Fruit fly (Drosophila melanogaster) Kc167 (cell line): ENCODE data around the gene CG13023.
"Not testable (repeated sequence)": the region's sequence is repeated elsewhere in the genome, so short reads cannot be mapped to it uniquely, and the experiment has no call there.

Experiments used
- Myc ChIP-seq: fragments of >200 bp; optimal IDR thresholded peaks from 2 replicates; lab custom pipeline; 2017; ENCODE audit warnings: missing external identifiers
- Sin3A ChIP-seq: fragments of >200 bp; optimal IDR thresholded peaks from 2 replicates; lab custom pipeline; 2018; ENCODE audit warnings: missing external identifiers
- h ChIP-seq: fragments of >200 bp; optimal IDR thresholded peaks from 3 replicates; lab custom pipeline; 2018; ENCODE audit warnings: missing external identifiers
- insv ChIP-seq: fragments of >200 bp; optimal IDR thresholded peaks from 3 replicates; lab custom pipeline; 2018; ENCODE audit warnings: missing external identifiers
- psq ChIP-seq: fragments of >200 bp; optimal IDR thresholded peaks from 2 replicates; lab custom pipeline; 2017; ENCODE audit warnings: missing external identifiers
- ttk ChIP-seq: sonication (Bioruptor generic); optimal IDR thresholded peaks from 2 replicates; lab custom pipeline; 2017; ENCODE audit warnings: missing external identifiers

CG13023 gene

dm6 chr3L:16955219-16956002, 28.2 kb upstream of the CG13023 start:
- TF ChIP-seq ttk (lab: Kevin White, UChicago), result no peak
- TF ChIP-seq h (lab: Kevin White, UChicago), result no peak

- TF ChIP-seq insv, Myc, psq (lab: Kevin White, UChicago): not testable (repeated sequence)
Measured at dm6 chr3L:16954522-16954921, 27.3 kb upstream of the CG13023 start, which contains the start of gene Ogdh. TSS of gene Ogdh (plus strand) at chr3L:16954822.

dm6 chr3L:16944061-16944460, 16.8 kb upstream of the CG13023 start, which contains the start of gene Obp73a:
TSS of gene Obp73a (plus strand) at chr3L:16944361.
- no peak for TF ChIP-seq h (lab: Kevin White, UChicago)
- TF ChIP-seq insv (lab: Kevin White, UChicago), result no peak
- no peak for TF ChIP-seq psq (lab: Kevin White, UChicago)
- TF ChIP-seq ttk (lab: Kevin White, UChicago), result no peak
- TF ChIP-seq Sin3A (lab: Kevin White, UChicago), result no peak
- no peak for TF ChIP-seq Myc (lab: Kevin White, UChicago)

- no peak for TF ChIP-seq h (lab: Kevin White, UChicago)
- TF ChIP-seq Sin3A (lab: Kevin White, UChicago), result no peak
- no peak for TF ChIP-seq Myc (lab: Kevin White, UChicago)
- TF ChIP-seq ttk (lab: Kevin White, UChicago), result no peak
- no peak for TF ChIP-seq insv (lab: Kevin White, UChicago)
- TF ChIP-seq psq (lab: Kevin White, UChicago), result no peak
Measured at dm6 chr3L:16941319-16941718, 14.1 kb upstream of the CG13023 start.

- TF ChIP-seq insv (lab: Kevin White, UChicago) (no peak), h (lab: Kevin White, UChicago) (no peak), psq (lab: Kevin White, UChicago) (no peak), ttk (lab: Kevin White, UChicago) (no peak), Sin3A (lab: Kevin White, UChicago) (no peak), Myc (lab: Kevin White, UChicago) (no peak)
Measured at dm6 chr3L:16938852-16939251, 11.6 kb upstream of the CG13023 start, which contains the start of gene CG13022. TSS of gene CG13022 (minus strand) at chr3L:16938952.

- no peak for TF ChIP-seq Myc (lab: Kevin White, UChicago)
- TF ChIP-seq Sin3A (lab: Kevin White, UChicago), result no peak
- TF ChIP-seq ttk (lab: Kevin White, UChicago), result no peak
- no peak for TF ChIP-seq psq (lab: Kevin White, UChicago)
Measured at dm6 chr3L:16936689-16937088, 9.5 kb upstream of the CG13023 start.

- no peak for TF ChIP-seq Myc (lab: Kevin White, UChicago)
- no peak for TF ChIP-seq insv (lab: Kevin White, UChicago)
- no peak for TF ChIP-seq ttk (lab: Kevin White, UChicago)
Measured at dm6 chr3L:16935284-16935683, 8.1 kb upstream of the CG13023 start, which contains the start of gene CG11905. TSS of gene CG11905 (minus strand) at chr3L:16935536.

- TF ChIP-seq insv (lab: Kevin White, UChicago), result no peak
- no peak for TF ChIP-seq ttk (lab: Kevin White, UChicago)
- TF ChIP-seq Myc (lab: Kevin White, UChicago), result no peak
- TF ChIP-seq h (lab: Kevin White, UChicago), result no peak
- TF ChIP-seq Sin3A (lab: Kevin White, UChicago), result no peak
Measured at dm6 chr3L:16930522-16930921, 3.3 kb upstream of the CG13023 start.

dm6 chr3L:16922952-16923351, 4.3 kb downstream of the CG13023 start, which contains the start of gene CG13028:
TSS of gene CG13028 (plus strand) at chr3L:16923252.
- TF ChIP-seq insv (lab: Kevin White, UChicago) (no peak), ttk (lab: Kevin White, UChicago) (no peak), h (lab: Kevin White, UChicago) (no peak), psq (lab: Kevin White, UChicago) (no peak), Myc (lab: Kevin White, UChicago) (no peak), Sin3A (lab: Kevin White, UChicago) (no peak)

- TF ChIP-seq Sin3A (lab: Kevin White, UChicago) (no peak), ttk (lab: Kevin White, UChicago) (no peak), insv (lab: Kevin White, UChicago) (no peak), h (lab: Kevin White, UChicago) (no peak), Myc (lab: Kevin White, UChicago) (no peak), psq (lab: Kevin White, UChicago) (no peak)
Measured at dm6 chr3L:16917409-16918173, 9.6 kb downstream of the CG13023 start.

dm6 chr3L:16915766-16916476, 11.3 kb downstream of the CG13023 start:
- no peak for TF ChIP-seq ttk (lab: Kevin White, UChicago)
- TF ChIP-seq insv (lab: Kevin White, UChicago), result no peak
- TF ChIP-seq h (lab: Kevin White, UChicago), result no peak
- TF ChIP-seq psq (lab: Kevin White, UChicago), result no peak
